Worm (Caenorhabditis elegans): ENCODE measurements around the gene ndua-5.

DNA sequence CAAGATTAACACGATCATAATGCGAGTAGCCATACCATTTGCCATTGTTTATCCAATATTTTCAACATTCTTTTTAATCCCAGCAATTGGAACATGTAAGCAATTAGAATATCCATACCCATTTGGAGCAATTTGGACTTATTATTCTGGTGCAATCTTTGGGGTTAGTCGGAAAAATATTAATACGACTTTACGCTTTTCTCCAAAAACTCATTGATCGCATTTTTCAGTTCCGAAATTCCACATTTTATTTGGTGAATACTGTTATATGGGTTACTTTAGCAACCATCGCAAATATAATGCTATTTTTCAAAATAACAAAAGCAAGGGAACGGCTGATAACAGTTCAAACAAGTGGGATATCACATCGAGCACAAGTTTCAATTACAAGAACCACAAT, 37.9 kb downstream of the ndua-5 start:
- TF ChIP-seq W03F9.2 (tag; optimal IDR thresholded peaks at IDR 0.05): no peak
- no peak for TF ChIP-seq him-1 (tag; optimal IDR thresholded peaks at IDR 0.05)

Measured in whole organism, L4/young adult.